Worm (Caenorhabditis elegans) whole organism, L4 larva: Measurements from ENCODE around the gene sym-1.

Experiments
- D1046.2 ChIP-seq: fragments of 200-800 bp; sonication (Bioruptor generic); IDR thresholded peaks from 2 replicates; pipeline ENCODE4 v1.3.6; 2022; ENCODE audit warnings: missing genetic modification characterization, missing compliant biosample characterization
- F10B5.3 ChIP-seq: sonication (generic microtip); optimal IDR thresholded peaks from 2 replicates; lab custom pipeline; 2016; ENCODE audit warnings: mild to moderate bottlenecking, missing genetic modification characterization, missing compliant biosample characterization
- F26F4.8 ChIP-seq: fragments of 200-800 bp; sonication (Bioruptor generic); conservative IDR thresholded peaks from 2 replicates; pipeline ENCODE4 v1.3.6; 2022; ENCODE audit warnings: missing genetic modification characterization, missing compliant biosample characterization
- F44E2.7 ChIP-seq: fragments of 200-800 bp; sonication (Bioruptor generic); IDR thresholded peaks from 2 replicates; pipeline ENCODE4 v2.1.2; 2022; ENCODE audit warnings: missing genetic modification characterization, missing compliant biosample characterization
- R02D3.7 ChIP-seq: fragments of 150-350 bp; sonication (generic microtip); optimal IDR thresholded peaks from 3 replicates; lab custom pipeline; 2014; ENCODE audit warnings: missing biosample characterization, missing genetic modification characterization
- Y5F2A.4 ChIP-seq: fragments of 200-800 bp; sonication (Bioruptor generic); optimal IDR thresholded peaks from 2 replicates; lab custom pipeline; 2018; ENCODE audit warnings: mild to moderate bottlenecking, missing genetic modification characterization, missing compliant biosample characterization
- Y75B8A.6 ChIP-seq: fragments of 200-800 bp; sonication (Bioruptor generic); IDR thresholded peaks from 2 replicates; pipeline ENCODE4 v1.3.6; 2022; ENCODE audit warnings: missing genetic modification reagents, missing genetic modification characterization, missing compliant biosample characterization
- ZK337.2 ChIP-seq: fragments of 200-800 bp; sonication (Bioruptor generic); IDR thresholded peaks from 2 replicates; pipeline ENCODE4 v1.3.6; 2022; ENCODE audit warnings: missing genetic modification reagents, missing genetic modification characterization, missing compliant biosample characterization
- ama-1 ChIP-seq: fragments of 150-350 bp; optimal IDR thresholded peaks from 2 replicates; lab custom pipeline; 2014; ENCODE audit warnings: inconsistent platforms, mixed read lengths
- arid-1 ChIP-seq: fragments of 200-800 bp; sonication (Bioruptor generic); conservative IDR thresholded peaks from 2 replicates; pipeline ENCODE4 v1.3.6; 2022; ENCODE audit warnings: missing genetic modification reagents, missing genetic modification characterization, missing compliant biosample characterization
- attf-4 ChIP-seq: sonication (generic microtip); optimal IDR thresholded peaks from 3 replicates; lab custom pipeline; 2017; ENCODE audit warnings: missing biosample characterization, missing genetic modification characterization
- ceh-28 ChIP-seq: fragments of 150-350 bp; optimal IDR thresholded peaks from 2 replicates; lab custom pipeline; 2014; ENCODE audit warnings: missing biosample characterization, missing genetic modification reagents, missing genetic modification characterization
- ceh-32 ChIP-seq: sonication (generic microtip); optimal IDR thresholded peaks from 2 replicates; lab custom pipeline; 2016; ENCODE audit warnings: mild to moderate bottlenecking, missing genetic modification characterization, missing compliant biosample characterization; ENCODE audit not compliant: poor library complexity
- ceh-44 ChIP-seq: fragments of 200-800 bp; sonication (Bioruptor generic); IDR thresholded peaks from 2 replicates; pipeline ENCODE4 v1.3.6; 2022; ENCODE audit warnings: missing genetic modification reagents, missing genetic modification characterization, missing compliant biosample characterization
- ceh-62 ChIP-seq: sonication (generic microtip); optimal IDR thresholded peaks from 2 replicates; lab custom pipeline; 2017; ENCODE audit warnings: missing biosample characterization, missing genetic modification characterization
- ctbp-1 ChIP-seq: fragments of 200-800 bp; sonication (Bioruptor generic); IDR thresholded peaks from 2 replicates; pipeline ENCODE4 v1.3.6; 2022; ENCODE audit warnings: missing genetic modification reagents, missing genetic modification characterization, missing compliant biosample characterization
- daf-12 ChIP-seq: fragments of 150-350 bp; optimal IDR thresholded peaks from 2 replicates; lab custom pipeline; 2014; ENCODE audit warnings: missing biosample characterization, missing genetic modification reagents, missing genetic modification characterization
- daf-16 ChIP-seq, 3 experiments: sonication (generic microtip); optimal IDR thresholded peaks; 2 replicates each; lab custom pipeline; 2016 to 2017; ENCODE audit warnings: missing genetic modification characterization in 3 of 3, missing genetic modification reagents in 3 of 3, mild to moderate bottlenecking in 2 of 3, missing compliant biosample characterization in 2 of 3, missing biosample characterization in 1 of 3, moderate library complexity in 1 of 3
- daf-19 ChIP-seq: fragments of 200-800 bp; sonication (Bioruptor generic); conservative IDR thresholded peaks from 2 replicates; pipeline ENCODE4 v1.3.6; 2022; ENCODE audit warnings: missing genetic modification characterization, missing compliant biosample characterization
- dmd-8 ChIP-seq: fragments of 200-800 bp; sonication (Bioruptor generic); IDR thresholded peaks from 2 replicates; pipeline ENCODE4 v1.3.6; 2022; ENCODE audit warnings: missing genetic modification characterization, missing compliant biosample characterization
- dve-1 ChIP-seq: sonication (generic microtip); optimal IDR thresholded peaks from 2 replicates; lab custom pipeline; 2017; ENCODE audit warnings: antibody characterized with exemption, mild to moderate bottlenecking, missing genetic modification characterization, missing compliant biosample characterization; ENCODE audit not compliant: insufficient read depth
- egl-43 ChIP-seq: fragments of 200-800 bp; sonication (Bioruptor generic); IDR thresholded peaks from 2 replicates; pipeline ENCODE4 v1.3.6; 2022; ENCODE audit warnings: missing genetic modification reagents, missing genetic modification characterization, missing compliant biosample characterization
- fkh-10 ChIP-seq: fragments of 150-350 bp; optimal IDR thresholded peaks from 2 replicates; lab custom pipeline; 2014; ENCODE audit warnings: missing biosample characterization, missing genetic modification reagents, missing genetic modification characterization
- hif-1 ChIP-seq, 2 experiments: sonication (generic microtip); optimal IDR thresholded peaks; 2 replicates each; lab custom pipeline; 2016 to 2017; ENCODE audit warnings: missing compliant biosample characterization in 2 of 2, missing genetic modification characterization in 2 of 2, missing genetic modification reagents in 2 of 2, missing genotype in 2 of 2, mild to moderate bottlenecking in 1 of 2
- hlh-11 ChIP-seq: fragments of 200-800 bp; sonication (Bioruptor generic); optimal IDR thresholded peaks from 2 replicates; lab custom pipeline; 2018; ENCODE audit warnings: mild to moderate bottlenecking, missing genetic modification characterization, missing compliant biosample characterization
- lim-7 ChIP-seq: fragments of 200-800 bp; sonication (Bioruptor generic); IDR thresholded peaks from 2 replicates; pipeline ENCODE4 v1.3.6; 2022; ENCODE audit warnings: missing genetic modification characterization, missing compliant biosample characterization
- lin-29 ChIP-seq: fragments of 200-800 bp; sonication (Bioruptor generic); IDR thresholded peaks from 2 replicates; pipeline ENCODE4 v1.3.6; 2022; ENCODE audit warnings: missing genetic modification reagents, missing genetic modification characterization, missing compliant biosample characterization
- lin-38 ChIP-seq: fragments of 200-800 bp; sonication (Bioruptor generic); IDR thresholded peaks from 2 replicates; pipeline ENCODE4 v1.3.6; 2022; ENCODE audit warnings: missing genetic modification reagents, missing genetic modification characterization, missing compliant biosample characterization
- madf-5 ChIP-seq, 2 experiments: fragments of 200-800 bp; sonication (Bioruptor generic); IDR thresholded peaks; 2 replicates each; pipeline ENCODE4 v1.3.6; 2022; ENCODE audit warnings: missing compliant biosample characterization in 2 of 2, missing genetic modification characterization in 2 of 2
- mdl-1 ChIP-seq, 2 experiments: fragments of 150-350 bp in 1 of 2; sonication (generic microtip) in 1 of 2; optimal IDR thresholded peaks; 2 replicates each; lab custom pipeline; 2014 to 2017; ENCODE audit warnings: missing biosample characterization in 2 of 2, missing genetic modification characterization in 2 of 2
- mxl-3 ChIP-seq: fragments of 200-800 bp; sonication (Bioruptor generic); optimal IDR thresholded peaks from 2 replicates; lab custom pipeline; 2018; ENCODE audit warnings: mild to moderate bottlenecking, missing genetic modification characterization, missing compliant biosample characterization
- nhr-102 ChIP-seq: sonication (generic microtip); optimal IDR thresholded peaks from 2 replicates; lab custom pipeline; 2016; ENCODE audit warnings: mild to moderate bottlenecking, missing genetic modification characterization, moderate library complexity, missing compliant biosample characterization
- nhr-111 ChIP-seq: fragments of 200-800 bp; sonication (Bioruptor generic); optimal IDR thresholded peaks from 2 replicates; lab custom pipeline; 2018; ENCODE audit warnings: mild to moderate bottlenecking, missing genetic modification characterization, missing compliant biosample characterization
- nhr-25 ChIP-seq: sonication (generic microtip); optimal IDR thresholded peaks from 2 replicates; lab custom pipeline; 2017; ENCODE audit warnings: missing genetic modification characterization, mild to moderate bottlenecking, missing compliant biosample characterization, antibody characterized with exemption, moderate library complexity, borderline replicate concordance; ENCODE audit not compliant: insufficient read depth
- nhr-28 ChIP-seq: fragments of 150-350 bp; optimal IDR thresholded peaks from 2 replicates; lab custom pipeline; 2014; ENCODE audit warnings: missing biosample characterization, missing genetic modification characterization
- nhr-41 ChIP-seq: fragments of 200-800 bp; sonication (Bioruptor generic); IDR thresholded peaks from 2 replicates; pipeline ENCODE4 v1.3.6; 2022; ENCODE audit warnings: missing genetic modification reagents, missing genetic modification characterization, missing compliant biosample characterization
- nhr-42 ChIP-seq: fragments of 200-800 bp; sonication (Bioruptor generic); IDR thresholded peaks from 2 replicates; pipeline ENCODE4 v1.3.6; 2022; ENCODE audit warnings: missing genetic modification characterization, missing compliant biosample characterization
- nhr-6 ChIP-seq: fragments of 150-350 bp; optimal IDR thresholded peaks from 2 replicates; lab custom pipeline; 2014; ENCODE audit warnings: missing biosample characterization, missing genetic modification characterization
- nhr-76 ChIP-seq: fragments of 150-350 bp; optimal IDR thresholded peaks from 2 replicates; lab custom pipeline; 2014; ENCODE audit warnings: missing biosample characterization, missing genetic modification characterization
- pha-4 ChIP-seq, 2 experiments: fragments of 150-350 bp in 1 of 2; fragments of 200-800 bp in 1 of 2; sonication (Bioruptor generic) in 1 of 2; IDR thresholded peaks in 1 of 2; optimal IDR thresholded peaks in 1 of 2; 2 replicates each; pipeline versions ENCODE4 v1.3.6 to Lab custom; 2014 to 2022; ENCODE audit warnings: missing genetic modification characterization in 2 of 2, missing genetic modification reagents in 2 of 2, missing biosample characterization in 1 of 2, missing compliant biosample characterization in 1 of 2
- php-3 ChIP-seq: fragments of 200-800 bp; sonication (Bioruptor generic); IDR thresholded peaks from 2 replicates; pipeline ENCODE4 v1.3.6; 2022; ENCODE audit warnings: missing genetic modification reagents, missing genetic modification characterization, missing compliant biosample characterization
- pqm-1 ChIP-seq: sonication (generic microtip); optimal IDR thresholded peaks from 2 replicates; lab custom pipeline; 2017; ENCODE audit warnings: missing biosample characterization, missing genetic modification characterization
- snpc-1.2 ChIP-seq: fragments of 200-800 bp; sonication (Bioruptor generic); IDR thresholded peaks from 2 replicates; pipeline ENCODE4 v1.3.6; 2022; ENCODE audit warnings: missing genetic modification reagents, missing genetic modification characterization, missing compliant biosample characterization
- tag-97 ChIP-seq: fragments of 200-800 bp; sonication (Bioruptor generic); IDR thresholded peaks from 2 replicates; pipeline ENCODE4 v1.3.6; 2022; ENCODE audit warnings: missing genetic modification characterization, missing compliant biosample characterization
- tra-1 ChIP-seq: fragments of 200-800 bp; sonication (Bioruptor generic); IDR thresholded peaks from 2 replicates; pipeline ENCODE4 v1.3.6; 2022; ENCODE audit warnings: missing genetic modification reagents, missing genetic modification characterization, missing compliant biosample characterization
- unc-130 ChIP-seq: sonication (generic microtip); optimal IDR thresholded peaks from 2 replicates; lab custom pipeline; 2016; ENCODE audit warnings: missing genetic modification reagents, missing genetic modification characterization, missing compliant biosample characterization
- unc-39 ChIP-seq: sonication (generic microtip); optimal IDR thresholded peaks from 2 replicates; lab custom pipeline; 2017; ENCODE audit warnings: missing biosample characterization, missing genetic modification characterization
- unc-62 ChIP-seq, 3 experiments: fragments of 150-350 bp in 1 of 3; sonication (generic microtip); optimal IDR thresholded peaks in 2 of 3; peaks in 1 of 3; 1 replicate in 1 of 3; 2 replicates in 2 of 3; lab custom pipeline; 2014 to 2017; ENCODE audit warnings: missing biosample characterization in 3 of 3, missing genetic modification characterization in 3 of 3, missing genetic modification reagents in 3 of 3, missing genotype in 1 of 3
- ztf-7 ChIP-seq: fragments of 150-350 bp; optimal IDR thresholded peaks from 2 replicates; lab custom pipeline; 2014; ENCODE audit warnings: missing biosample characterization, missing genetic modification characterization

Gene sym-1

ce11 chrX:14560297-14560680 is 21.1 kb upstream of the sym-1 start (continued):
- TF ChIP-seq arid-1 (GFP tag; lab: Robert Waterston, UW) = peak; percentile 58; the same call in 1 of the 2 replicates
- TF ChIP-seq nhr-6 (tag; lab: Kevin White, UChicago) = peak; percentile 82
- no peak for TF ChIP-seq snpc-1.2 (GFP tag; lab: Robert Waterston, UW)
- TF ChIP-seq ztf-7 (tag; lab: Kevin White, UChicago) = peak; percentile 65
- TF ChIP-seq hif-1 (tag; optimal IDR thresholded peaks at IDR 0.05; lab: Kevin White, UChicago) = peak; percentile 34 to 92
- no peak for TF ChIP-seq D1046.2 (GFP tag; lab: Robert Waterston, UW)
- peak; percentile 20; the same call in 1 of the 2 replicates for TF ChIP-seq nhr-42
- no peak for TF ChIP-seq ceh-44 (GFP tag; lab: Robert Waterston, UW)
- no peak for TF ChIP-seq dmd-8 (GFP tag; lab: Robert Waterston, UW)
- peak; percentile 92 for TF ChIP-seq tra-1 (GFP tag; lab: Robert Waterston, UW)
- peak; percentile 74 for TF ChIP-seq nhr-76 (tag; lab: Kevin White, UChicago)
- peak; percentile 21 to 100 for TF ChIP-seq unc-62 (GFP tag; optimal IDR thresholded peaks at IDR 0.05 in 1 of 2; lab: Kevin White, UChicago)
- no peak for TF ChIP-seq unc-62 (tag; optimal IDR thresholded peaks at IDR 0.05; lab: Kevin White, UChicago)
- TF ChIP-seq egl-43 (GFP tag; lab: Robert Waterston, UW) = peak; percentile 64
- TF ChIP-seq mxl-3 (GFP tag; lab: Kevin White, UChicago) = peak; percentile 69
- TF ChIP-seq tag-97 = no peak
- no peak for TF ChIP-seq ZK337.2 (GFP tag; lab: Robert Waterston, UW)
- TF ChIP-seq nhr-28 (tag; lab: Kevin White, UChicago) = peak; percentile 98
- TF ChIP-seq dve-1 (tag; lab: Kevin White, UChicago) = peak; percentile 98
- TF ChIP-seq daf-19 (GFP tag; lab: Robert Waterston, UW) = no peak
- no peak for TF ChIP-seq lin-29
- peak; percentile 80 for TF ChIP-seq nhr-25 (tag; lab: Kevin White, UChicago)
- no peak for TF ChIP-seq unc-130 (GFP tag; lab: Kevin White, UChicago)
- peak; percentile 54 for TF ChIP-seq lin-38 (GFP tag; lab: Robert Waterston, UW)
- TF ChIP-seq lim-7 = no peak
- TF ChIP-seq R02D3.7 (tag; lab: Kevin White, UChicago) = no peak
- TF ChIP-seq F26F4.8 (GFP tag; lab: Robert Waterston, UW) = no peak
- no peak for TF ChIP-seq F10B5.3 (tag; lab: Kevin White, UChicago)
- peak; percentile 98 for TF ChIP-seq hlh-11 (tag; lab: Kevin White, UChicago)
- TF ChIP-seq nhr-41 = peak; percentile 44; the same call in 1 of the 2 replicates
- peak; percentile 94 for TF ChIP-seq pha-4 (GFP tag; IDR thresholded peaks at IDR 0.05; lab: Robert Waterston, UW)
- TF ChIP-seq pha-4 (tag; optimal IDR thresholded peaks at IDR 0.05; lab: Kevin White, UChicago) = peak; percentile 58
- peak; percentile 92 to 97 for TF ChIP-seq mdl-1 (tag; optimal IDR thresholded peaks at IDR 0.05; lab: Kevin White, UChicago)
- TF ChIP-seq nhr-111 (GFP tag; lab: Kevin White, UChicago) = no peak
- TF ChIP-seq ctbp-1 (GFP tag; lab: Robert Waterston, UW) = peak; percentile 90
- no peak for TF ChIP-seq madf-5 (GFP tag; IDR thresholded peaks at IDR 0.05; lab: Robert Waterston, UW)
- no peak for TF ChIP-seq Y75B8A.6 (GFP tag; lab: Robert Waterston, UW)
- no peak for TF ChIP-seq ceh-28 (tag; lab: Kevin White, UChicago)
- TF ChIP-seq ceh-62 (tag; lab: Kevin White, UChicago) = no peak
- TF ChIP-seq ceh-32 (tag; lab: Kevin White, UChicago) = no peak
- peak; percentile 19 to 77 for TF ChIP-seq daf-16 (GFP tag; optimal IDR thresholded peaks at IDR 0.05; lab: Kevin White, UChicago)
- TF ChIP-seq daf-16 (tag; optimal IDR thresholded peaks at IDR 0.05; lab: Kevin White, UChicago) = peak; percentile 97
- TF ChIP-seq F44E2.7 = no peak
- peak; percentile 14 for TF ChIP-seq fkh-10 (GFP tag; lab: Kevin White, UChicago)
- no peak for TF ChIP-seq ama-1 (lab: Kevin White, UChicago)
- TF ChIP-seq nhr-102 (tag; lab: Kevin White, UChicago) = peak; percentile 89
- TF ChIP-seq php-3 = 0 out of 2 replicates have a peak, but pooled peaks have one; percentile 48
- no peak for TF ChIP-seq Y5F2A.4 (GFP tag; lab: Kevin White, UChicago)
- TF ChIP-seq unc-39 (tag; lab: Kevin White, UChicago) = no peak
- peak; percentile 71 for TF ChIP-seq pqm-1 (tag; lab: Kevin White, UChicago)
- no peak for TF ChIP-seq attf-4
- no peak for TF ChIP-seq daf-12
